Worm (Caenorhabditis elegans): ENCODE results near the gene str-28.
"Not testable (repeated sequence)": the region's sequence is repeated elsewhere in the genome, so short reads cannot be mapped to it uniquely, and the experiment has no call there.

Gene str-28

DNA sequence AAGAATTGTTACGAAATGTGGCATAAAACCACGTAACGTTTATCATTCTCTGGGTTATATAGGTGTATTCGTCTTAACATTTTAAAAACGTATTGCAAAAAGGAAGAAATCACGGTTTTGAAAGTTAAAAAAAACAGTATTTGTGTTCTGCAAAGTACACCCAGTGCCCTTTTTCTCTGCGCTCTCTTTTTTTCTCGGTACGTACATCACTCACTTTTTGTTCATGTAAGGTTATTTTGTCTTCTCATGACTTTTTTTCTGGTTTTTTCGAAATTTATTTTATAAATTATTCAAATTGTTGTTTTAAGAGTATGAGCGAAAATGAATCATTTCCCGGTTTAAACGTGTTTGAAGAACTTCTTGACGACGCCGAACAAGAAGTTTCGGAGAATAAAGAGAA is 25.8 kb downstream of the str-28 start, which contains the start of gene F25E5.5:
Gene F25E5.5, plus strand, starts transcription at position 301 of the 400 bp plus-strand sequence.
- no peak for TF ChIP-seq ceh-34 (tag; optimal IDR thresholded peaks at IDR 0.05)
- TF ChIP-seq K02D7.2 (tag; optimal IDR thresholded peaks at IDR 0.05) = no peak
- no peak for TF ChIP-seq nfya-1 (tag; optimal IDR thresholded peaks at IDR 0.05)
- TF ChIP-seq lim-6 (tag; optimal IDR thresholded peaks at IDR 0.05) = no peak
- no peak for TF ChIP-seq dmd-4 (tag; optimal IDR thresholded peaks at IDR 0.05; ENCODE audit: borderline replicate concordance)
- no peak for TF ChIP-seq ceh-9 (tag; optimal IDR thresholded peaks at IDR 0.05)
- TF ChIP-seq ztf-16 (tag; optimal IDR thresholded peaks at IDR 0.05) = no peak
- no peak for TF ChIP-seq elt-4 (tag; optimal IDR thresholded peaks at IDR 0.05)
- TF ChIP-seq pat-9 (tag; optimal IDR thresholded peaks at IDR 0.05) = no peak
- no peak for TF ChIP-seq T23F11.4 (GFP tag; optimal IDR thresholded peaks at IDR 0.05)
- no peak for TF ChIP-seq gmeb-2 (tag; optimal IDR thresholded peaks at IDR 0.05)
- no peak for TF ChIP-seq fax-1 (tag; optimal IDR thresholded peaks at IDR 0.05)
- no peak for TF ChIP-seq madf-2 (tag; optimal IDR thresholded peaks at IDR 0.05)
- TF ChIP-seq ceh-22 (tag; optimal IDR thresholded peaks at IDR 0.05) = no peak
- no peak for TF ChIP-seq K09A11.1 (tag; optimal IDR thresholded peaks at IDR 0.05; ENCODE audit: insufficient read depth)
- TF ChIP-seq tbx-2 (tag; optimal IDR thresholded peaks at IDR 0.05) = no peak
- no peak for TF ChIP-seq hlh-15 (tag; optimal IDR thresholded peaks at IDR 0.05)
- no peak for TF ChIP-seq pax-1 (tag; optimal IDR thresholded peaks at IDR 0.05)
- no peak for TF ChIP-seq pha-4 (tag; optimal IDR thresholded peaks at IDR 0.05)

DNA sequence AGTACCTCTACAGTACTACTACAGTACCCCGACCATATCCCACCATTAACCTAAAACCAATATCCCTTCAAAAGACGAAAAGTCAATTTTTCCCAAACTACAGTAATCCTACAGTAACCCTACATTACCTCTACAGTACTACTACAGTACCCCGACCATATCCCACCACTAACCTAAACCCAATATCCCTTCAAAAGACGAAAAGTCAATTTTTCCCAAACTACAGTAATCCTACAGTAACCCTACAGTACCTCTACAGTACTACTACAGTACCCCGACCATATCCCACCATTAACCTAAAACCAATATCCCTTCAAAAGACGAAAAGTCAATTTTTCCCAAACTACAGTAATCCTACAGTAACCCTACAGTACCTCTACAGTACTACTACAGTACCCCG is 28.4 kb downstream of the str-28 start, which contains the start of gene nhr-141:
Gene nhr-141, plus strand, starts transcription at position 331 of the 400 bp plus-strand sequence.
- TF ChIP-seq rnt-1 (tag; optimal IDR thresholded peaks at IDR 0.05); unc-55 (GFP tag; optimal IDR thresholded peaks at IDR 0.05); che-1 (tag; optimal IDR thresholded peaks at IDR 0.05): not testable (repeated sequence)

DNA sequence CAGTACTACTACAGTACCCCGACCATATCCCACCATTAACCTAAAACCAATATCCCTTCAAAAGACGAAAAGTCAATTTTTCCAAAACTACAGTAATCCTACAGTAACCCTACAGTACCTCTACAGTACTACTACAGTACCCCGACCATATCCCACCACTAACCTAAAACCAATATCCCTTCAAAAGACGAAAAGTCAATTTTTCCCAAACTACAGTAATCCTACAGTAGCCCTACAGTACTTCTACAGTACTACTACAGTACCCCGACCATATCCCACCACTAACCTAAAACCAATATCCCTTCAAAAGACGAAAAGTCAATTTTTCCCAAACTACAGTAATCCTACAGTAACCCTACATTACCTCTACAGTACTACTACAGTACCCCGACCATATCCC is 29.2 kb downstream of the str-28 start:
- TF ChIP-seq ceh-45 (GFP tag; IDR thresholded peaks at IDR 0.05) = peak; percentile 60; the same call in 1 of the 2 replicates

DNA sequence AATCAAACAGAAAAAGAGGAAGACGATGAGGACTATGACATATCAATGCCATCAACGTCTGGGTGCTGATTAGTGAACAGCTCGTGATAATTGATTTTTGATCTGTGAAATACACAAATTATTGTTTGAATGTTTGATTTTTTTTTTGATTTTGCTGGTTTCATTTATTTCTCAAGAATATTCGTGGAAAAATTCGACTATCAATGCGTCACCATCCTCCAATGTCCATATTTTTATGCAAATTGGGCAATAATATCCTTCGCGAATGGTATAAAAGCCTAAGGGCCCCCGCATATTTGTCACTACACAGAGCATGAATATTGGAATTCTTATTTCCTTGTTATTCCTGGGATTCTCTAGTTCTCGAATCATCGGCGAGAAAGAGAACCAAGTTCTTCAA is 32.9 kb downstream of the str-28 start, which contains the start of gene try-13:
Gene try-13, plus strand, starts transcription at position 301 of the 400 bp plus-strand sequence.
- TF ChIP-seq unc-86 (tag; optimal IDR thresholded peaks at IDR 0.05) (no peak), hlh-15 (tag; optimal IDR thresholded peaks at IDR 0.05) (no peak), syd-9 (tag; optimal IDR thresholded peaks at IDR 0.05) (no peak), madf-2 (tag; optimal IDR thresholded peaks at IDR 0.05) (no peak), fax-1 (tag; optimal IDR thresholded peaks at IDR 0.05) (no peak), pha-4 (tag; optimal IDR thresholded peaks at IDR 0.05) (no peak), ceh-6 (GFP tag; optimal IDR thresholded peaks at IDR 0.05) (no peak), F13H6.1 (tag; optimal IDR thresholded peaks at IDR 0.05) (no peak), ztf-16 (tag; optimal IDR thresholded peaks at IDR 0.05) (no peak), nfya-1 (tag; optimal IDR thresholded peaks at IDR 0.05) (no peak), tbx-7 (tag; optimal IDR thresholded peaks at IDR 0.05) (no peak)

DNA sequence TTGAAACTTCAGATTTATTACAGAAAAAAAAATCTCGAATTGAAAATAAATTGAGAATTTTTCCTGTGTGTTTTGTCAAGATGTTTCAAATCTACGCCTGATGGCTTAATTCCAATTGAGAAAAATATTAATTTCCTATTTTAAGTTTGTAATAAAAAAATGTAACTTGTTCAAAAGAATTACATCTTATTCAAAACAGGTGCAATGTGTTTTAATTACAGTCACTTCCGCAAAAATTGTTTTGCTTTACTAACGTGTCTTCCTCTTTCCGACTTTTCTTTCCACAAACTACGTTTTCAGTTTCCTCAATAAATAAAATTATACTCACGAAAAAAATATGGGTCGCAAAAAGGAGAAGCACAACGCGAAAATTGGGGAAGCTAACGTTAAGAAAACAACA is 34.7 kb downstream of the str-28 start, which contains the start of gene F25E5.16:
Gene F25E5.16, plus strand, starts transcription at position 301 of the 400 bp plus-strand sequence.
- TF ChIP-seq ceh-6 (GFP tag; optimal IDR thresholded peaks at IDR 0.05) (no peak), mec-3 (tag; optimal IDR thresholded peaks at IDR 0.05; ENCODE audit: borderline replicate concordance) (no peak), syd-9 (tag; optimal IDR thresholded peaks at IDR 0.05) (no peak), C38D4.7 (GFP tag; optimal IDR thresholded peaks at IDR 0.05) (no peak), ceh-48 (tag; optimal IDR thresholded peaks at IDR 0.05) (no peak), ceh-24 (tag; optimal IDR thresholded peaks at IDR 0.05) (no peak), ztf-16 (tag; optimal IDR thresholded peaks at IDR 0.05) (no peak), ama-1 (optimal IDR thresholded peaks at IDR 0.05) (no peak), Y22D7AL.16 (tag; optimal IDR thresholded peaks at IDR 0.05) (no peak)
